Worm (Caenorhabditis elegans) whole organism, L4 larva: Measurements from ENCODE around the gene mca-1.

ENCODE experiments used
- T20F7.1 ChIP-seq: fragments of 200-800 bp; sonication (Bioruptor generic); optimal IDR thresholded peaks from 2 replicates; lab custom pipeline; 2018; ENCODE audit warnings: mild to moderate bottlenecking, missing genetic modification characterization, missing compliant biosample characterization
- duxl-1 ChIP-seq: sonication (generic microtip); optimal IDR thresholded peaks from 2 replicates; lab custom pipeline; 2016; ENCODE audit warnings: mild to moderate bottlenecking, missing genetic modification characterization, moderate library complexity, missing compliant biosample characterization; ENCODE audit not compliant: poor library complexity
- egl-27 ChIP-seq: sonication (generic microtip); optimal IDR thresholded peaks from 3 replicates; lab custom pipeline; 2017; ENCODE audit warnings: missing biosample characterization, missing genetic modification reagents, missing genetic modification characterization
- jun-1 ChIP-seq: fragments of 150-350 bp; optimal IDR thresholded peaks from 2 replicates; lab custom pipeline; 2014; ENCODE audit warnings: missing biosample characterization, missing genetic modification reagents, missing genetic modification characterization
- lsy-2 ChIP-seq, 2 experiments: fragments of 150-350 bp in 1 of 2; sonication (generic microtip) in 1 of 2; optimal IDR thresholded peaks; 2 replicates each; lab custom pipeline; 2014 to 2017; ENCODE audit warnings: missing biosample characterization in 2 of 2, missing genetic modification characterization in 2 of 2
- mdl-1 ChIP-seq, 2 experiments: fragments of 150-350 bp in 1 of 2; sonication (generic microtip) in 1 of 2; optimal IDR thresholded peaks; 2 replicates each; lab custom pipeline; 2014 to 2017; ENCODE audit warnings: missing biosample characterization in 2 of 2, missing genetic modification characterization in 2 of 2
- nhr-11 ChIP-seq: fragments of 150-350 bp; optimal IDR thresholded peaks from 2 replicates; lab custom pipeline; 2014; ENCODE audit warnings: missing biosample characterization, missing genetic modification characterization
- pqm-1 ChIP-seq: sonication (generic microtip); optimal IDR thresholded peaks from 2 replicates; lab custom pipeline; 2017; ENCODE audit warnings: missing biosample characterization, missing genetic modification characterization
- saeg-2 ChIP-seq: fragments of 200-800 bp; sonication (Bioruptor generic); IDR thresholded peaks from 2 replicates; pipeline ENCODE4 v1.3.6; 2022; ENCODE audit warnings: missing genetic modification reagents, missing genetic modification characterization, missing compliant biosample characterization
- snpc-4 ChIP-seq: fragments of 150-350 bp; optimal IDR thresholded peaks from 2 replicates; lab custom pipeline; 2014; ENCODE audit warnings: missing biosample characterization, missing genetic modification characterization
- unc-39 ChIP-seq: sonication (generic microtip); optimal IDR thresholded peaks from 2 replicates; lab custom pipeline; 2017; ENCODE audit warnings: missing biosample characterization, missing genetic modification characterization
- zip-11 ChIP-seq: fragments of 200-800 bp; sonication (Bioruptor generic); IDR thresholded peaks from 2 replicates; pipeline ENCODE4 v1.3.6; 2022; ENCODE audit warnings: missing genetic modification characterization, missing compliant biosample characterization
- ztf-11 ChIP-seq: fragments of 150-350 bp; optimal IDR thresholded peaks from 2 replicates; lab custom pipeline; 2014; ENCODE audit warnings: missing biosample characterization, missing genetic modification characterization

DNA sequence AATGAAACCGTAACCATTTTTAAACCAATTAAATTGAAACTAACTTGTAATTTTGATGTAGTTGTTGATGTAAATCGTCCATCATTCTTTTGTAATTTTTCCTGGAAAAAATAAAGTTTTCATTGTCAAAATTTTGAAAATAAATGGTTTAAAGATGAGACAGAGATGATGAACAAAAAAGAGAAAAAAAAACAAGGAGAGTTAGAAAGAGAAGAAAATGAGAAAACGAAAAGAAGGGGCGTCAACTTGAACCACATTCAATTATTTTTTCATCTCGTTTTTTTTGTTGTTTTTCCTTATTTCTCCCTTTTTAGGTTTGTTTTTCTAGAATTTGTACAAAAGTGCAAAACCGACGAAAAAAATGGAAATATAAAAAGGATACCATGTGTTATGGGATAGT, 40.8 kb upstream of the mca-1 start, which contains the start of gene nhr-34:
- TF ChIP-seq mdl-1 (tag; optimal IDR thresholded peaks at IDR 0.05; lab: Kevin White, UChicago) (no peak), snpc-4 (tag; lab: Kevin White, UChicago) (no peak), saeg-2 (GFP tag; lab: Robert Waterston, UW) (no peak), egl-27 (tag; lab: Kevin White, UChicago) (no peak), lsy-2 (tag; optimal IDR thresholded peaks at IDR 0.05; lab: Kevin White, UChicago) (no peak), ztf-11 (tag; lab: Kevin White, UChicago) (no peak), nhr-11 (tag; lab: Kevin White, UChicago) (no peak), jun-1 (tag; lab: Kevin White, UChicago) (no peak), unc-39 (tag; lab: Kevin White, UChicago) (no peak), T20F7.1 (peak; percentile 33), zip-11 (GFP tag; lab: Robert Waterston, UW) (no peak), pqm-1 (tag; lab: Kevin White, UChicago) (no peak), duxl-1 (tag; lab: Kevin White, UChicago) (no peak)
